Worm (Caenorhabditis elegans) whole organism, L2 larva: ENCODE data around the gene C33C12.1.

ENCODE experiments used
- nhr-12 ChIP-seq: fragments of 150-350 bp; optimal IDR thresholded peaks from 2 replicates; lab custom pipeline; 2014; ENCODE audit warnings: missing biosample characterization, missing genetic modification characterization
- nhr-77 ChIP-seq: fragments of 150-350 bp; optimal IDR thresholded peaks from 2 replicates; lab custom pipeline; 2014; ENCODE audit warnings: missing biosample characterization, missing genetic modification characterization
- unc-62 ChIP-seq: fragments of 150-350 bp; optimal IDR thresholded peaks from 2 replicates; lab custom pipeline; 2014; ENCODE audit warnings: missing biosample characterization, missing genetic modification reagents, missing genetic modification characterization
- ztf-11 ChIP-seq: sonication (generic microtip); optimal IDR thresholded peaks from 2 replicates; lab custom pipeline; 2017; ENCODE audit warnings: missing biosample characterization, missing genetic modification characterization

DNA sequence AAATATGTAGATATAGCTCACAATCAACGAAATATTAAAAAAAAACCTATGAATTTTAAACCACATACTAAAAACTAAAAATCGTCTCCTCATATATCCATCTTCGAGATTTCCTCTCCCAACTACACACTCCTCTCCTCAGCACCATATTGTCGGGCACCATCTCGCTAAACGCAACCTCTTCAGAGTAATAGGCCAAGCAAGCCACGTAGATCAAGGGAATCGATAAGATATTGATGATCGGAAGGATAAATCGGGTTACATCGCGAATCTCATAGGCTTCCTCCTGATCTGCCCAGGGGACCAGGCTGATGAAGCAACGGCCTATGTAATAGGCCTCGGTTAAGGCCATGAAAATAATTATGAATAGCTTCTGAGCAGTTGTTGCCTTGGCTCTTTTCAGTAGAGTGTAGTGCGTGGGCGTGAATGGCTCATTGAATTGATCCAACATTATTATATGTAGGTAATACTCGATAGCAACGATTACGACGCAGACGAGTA lies 47.5 kb upstream of the C33C12.1 start, which contains the start of the genes C40A11.7 and C40A11.8:
- TF ChIP-seq ztf-11 (no peak), nhr-77 (tag; lab: Kevin White, UChicago) (no peak), unc-62 (GFP tag; lab: Kevin White, UChicago) (no peak), nhr-12 (tag; lab: Kevin White, UChicago) (no peak)
